Worm (Caenorhabditis elegans) whole organism, L2 larva: Measurements from ENCODE around the gene C49C8.5.

Experiments used
- aly-2 ChIP-seq: fragments of 150-350 bp; optimal IDR thresholded peaks from 2 replicates; lab custom pipeline; 2014; ENCODE audit warnings: missing biosample characterization, missing genetic modification characterization
- ama-1 ChIP-seq: fragments of 150-350 bp; optimal IDR thresholded peaks from 2 replicates; lab custom pipeline; 2018; ENCODE audit warnings: inconsistent platforms
- blmp-1 ChIP-seq: sonication (generic microtip); optimal IDR thresholded peaks from 2 replicates; lab custom pipeline; 2017; ENCODE audit warnings: missing genetic modification characterization, mild to moderate bottlenecking, missing compliant biosample characterization, antibody characterized with exemption, moderate library complexity; ENCODE audit not compliant: insufficient read depth
- elt-1 ChIP-seq: fragments of 150-350 bp; optimal IDR thresholded peaks from 2 replicates; lab custom pipeline; 2014; ENCODE audit warnings: missing biosample characterization, missing genetic modification characterization
- lsy-2 ChIP-seq, 2 experiments: fragments of 150-350 bp in 1 of 2; sonication (generic microtip) in 1 of 2; optimal IDR thresholded peaks; 2 replicates each; lab custom pipeline; 2014 to 2017; ENCODE audit warnings: missing biosample characterization in 2 of 2, missing genetic modification characterization in 2 of 2
- nhr-10 ChIP-seq: sonication (generic microtip); optimal IDR thresholded peaks from 2 replicates; lab custom pipeline; 2017; ENCODE audit warnings: missing biosample characterization, missing genetic modification characterization
- nhr-12 ChIP-seq: fragments of 150-350 bp; optimal IDR thresholded peaks from 2 replicates; lab custom pipeline; 2014; ENCODE audit warnings: missing biosample characterization, missing genetic modification characterization
- snpc-4 ChIP-seq: fragments of 150-350 bp; optimal IDR thresholded peaks from 2 replicates; lab custom pipeline; 2014; ENCODE audit warnings: missing biosample characterization, missing genetic modification characterization
- unc-55 ChIP-seq: fragments of 150-350 bp; sonication (generic microtip); optimal IDR thresholded peaks from 3 replicates; lab custom pipeline; 2014; ENCODE audit warnings: missing biosample characterization, missing genetic modification reagents, missing genetic modification characterization

ce11 chrIV:8625730-8626129 is 27.7 kb downstream of the C49C8.5 start:
- TF ChIP-seq nhr-10 (tag; lab: Kevin White, UChicago) (no peak), unc-55 (GFP tag; lab: Kevin White, UChicago) (no peak), lsy-2 (tag; optimal IDR thresholded peaks at IDR 0.05; lab: Kevin White, UChicago) (no peak), snpc-4 (no peak), aly-2 (tag; lab: Kevin White, UChicago) (no peak), ama-1 (lab: Kevin White, UChicago) (no peak), nhr-12 (no peak), elt-1 (tag; lab: Kevin White, UChicago) (no peak), blmp-1 (tag; lab: Kevin White, UChicago) (no peak)
